Fruit fly (Drosophila melanogaster) whole organism, embryonic: ENCODE measurements around the gene CG17666.

Experiments
- Aef1 ChIP-seq: fragments of 200-800 bp; sonication (Bioruptor generic); IDR thresholded peaks from 3 replicates; pipeline ENCODE4 v1.3.6; 2022; ENCODE audit warnings: missing biosample characterization, missing genetic modification characterization
- CG10209 ChIP-seq: fragments of 200-800 bp; sonication (Bioruptor generic); optimal IDR thresholded peaks from 3 replicates; lab custom pipeline; 2017; ENCODE audit warnings: missing biosample characterization, mild to moderate bottlenecking, missing genetic modification characterization, missing genetic modification reagents
- CG11085 ChIP-seq: fragments of 200-800 bp; sonication (Bioruptor generic); IDR thresholded peaks from 2 replicates; pipeline ENCODE4 v1.3.6; 2022; ENCODE audit warnings: missing biosample characterization, missing genetic modification characterization
- CG12104 ChIP-seq: fragments of 200-800 bp; sonication (Bioruptor generic); optimal IDR thresholded peaks from 3 replicates; lab custom pipeline; 2016; ENCODE audit warnings: missing biosample characterization, missing genetic modification characterization
- CG1233 ChIP-seq: fragments of 200-800 bp; sonication (Bioruptor generic); optimal IDR thresholded peaks from 4 replicates; lab custom pipeline; 2018; ENCODE audit warnings: missing biosample characterization, mild to moderate bottlenecking, missing genetic modification characterization
- CG12391 ChIP-seq: fragments of 200-800 bp; sonication (Bioruptor generic); optimal IDR thresholded peaks from 3 replicates; lab custom pipeline; 2018; ENCODE audit warnings: missing biosample characterization, mild to moderate bottlenecking, missing genetic modification characterization, moderate library complexity
- CG12769 ChIP-seq: fragments of 200-800 bp; sonication (Bioruptor generic); optimal IDR thresholded peaks from 2 replicates; lab custom pipeline; 2019; ENCODE audit warnings: missing biosample characterization, mild to moderate bottlenecking, missing genetic modification characterization, moderate library complexity
- CG15269 ChIP-seq: fragments of 200-800 bp; sonication (Bioruptor generic); optimal IDR thresholded peaks from 2 replicates; lab custom pipeline; 2018; ENCODE audit warnings: missing biosample characterization, mild to moderate bottlenecking, missing genetic modification characterization, moderate library complexity
- CG1529 ChIP-seq: fragments of 200-800 bp; sonication (Bioruptor generic); optimal IDR thresholded peaks from 3 replicates; lab custom pipeline; 2018; ENCODE audit warnings: missing biosample characterization, missing genetic modification characterization
- CG15601 ChIP-seq: fragments of 200-800 bp; sonication (Bioruptor generic); optimal IDR thresholded peaks from 3 replicates; lab custom pipeline; 2019; ENCODE audit warnings: missing biosample characterization, mild to moderate bottlenecking, missing genetic modification characterization, moderate library complexity
- CG1602 ChIP-seq: fragments of 200-800 bp; sonication (Bioruptor generic); optimal IDR thresholded peaks from 3 replicates; lab custom pipeline; 2016; ENCODE audit warnings: missing biosample characterization, missing genetic modification characterization
- CG17186 ChIP-seq: fragments of 200-800 bp; sonication (Bioruptor generic); optimal IDR thresholded peaks from 3 replicates; lab custom pipeline; 2017; ENCODE audit warnings: missing biosample characterization, missing genetic modification reagents, missing genetic modification characterization
- CG17328 ChIP-seq: fragments of 200-800 bp; sonication (Bioruptor generic); IDR thresholded peaks from 2 replicates; pipeline ENCODE4 v1.3.6; 2022; ENCODE audit warnings: missing biosample characterization, missing genetic modification characterization
- CG17568 ChIP-seq: fragments of 200-800 bp; sonication (Bioruptor generic); optimal IDR thresholded peaks from 2 replicates; lab custom pipeline; 2018; ENCODE audit warnings: missing biosample characterization, mild to moderate bottlenecking, missing genetic modification characterization, moderate library complexity
- CG18476 ChIP-seq: fragments of 200-800 bp; sonication (Bioruptor generic); optimal IDR thresholded peaks from 2 replicates; lab custom pipeline; 2016; ENCODE audit warnings: missing biosample characterization, mild to moderate bottlenecking, missing genetic modification characterization
- CG2202 ChIP-seq: fragments of 200-800 bp; sonication (Bioruptor generic); optimal IDR thresholded peaks from 2 replicates; lab custom pipeline; 2018; ENCODE audit warnings: missing biosample characterization, mild to moderate bottlenecking, missing genetic modification characterization
- CG2875 ChIP-seq: fragments of 200-800 bp; sonication (Bioruptor generic); optimal IDR thresholded peaks from 2 replicates; lab custom pipeline; 2017; ENCODE audit warnings: missing biosample characterization, mild to moderate bottlenecking, missing genetic modification characterization, missing genetic modification reagents
- CG30020 ChIP-seq: fragments of 200-800 bp; optimal IDR thresholded peaks from 2 replicates; lab custom pipeline; 2019; ENCODE audit warnings: missing biosample characterization, mild to moderate bottlenecking, missing genetic modification characterization, moderate library complexity
- CG31224 ChIP-seq: fragments of 200-800 bp; sonication (Bioruptor generic); IDR thresholded peaks from 2 replicates; pipeline ENCODE4 v1.3.6; 2022; ENCODE audit warnings: missing biosample characterization, missing genetic modification characterization
- CG32767 ChIP-seq: fragments of 200-800 bp; sonication (Bioruptor generic); IDR thresholded peaks from 2 replicates; pipeline ENCODE4 v1.3.6; 2022; ENCODE audit warnings: missing biosample characterization, missing genetic modification characterization
- CG3407 ChIP-seq: fragments of 200-800 bp; sonication (Bioruptor generic); optimal IDR thresholded peaks from 2 replicates; lab custom pipeline; 2018; ENCODE audit warnings: missing biosample characterization, mild to moderate bottlenecking, missing genetic modification characterization
- CG7271 ChIP-seq: fragments of 200-800 bp; sonication (Bioruptor generic); optimal IDR thresholded peaks from 2 replicates; lab custom pipeline; 2018; ENCODE audit warnings: missing biosample characterization, mild to moderate bottlenecking, missing genetic modification characterization, moderate library complexity
- CG8290 ChIP-seq, 3 experiments: fragments of 200-800 bp; sonication (Bioruptor generic); optimal IDR thresholded peaks; 2 replicates each; lab custom pipeline; 2016 to 2019; ENCODE audit warnings: missing biosample characterization in 3 of 3, missing genetic modification characterization in 3 of 3, mild to moderate bottlenecking in 2 of 3, moderate library complexity in 1 of 3
- CkIIα-i1 ChIP-seq: fragments of 200-800 bp; sonication (Bioruptor generic); IDR thresholded peaks from 2 replicates; pipeline ENCODE4 v1.3.6; 2022; ENCODE audit warnings: missing biosample characterization, missing genetic modification characterization
- Dll ChIP-seq: fragments of 200-800 bp; sonication (Bioruptor generic); IDR thresholded peaks from 4 replicates; pipeline ENCODE4 v1.3.6; 2022; ENCODE audit warnings: missing biosample characterization, missing genetic modification characterization; ENCODE audit not compliant: partially characterized antibody
- Doc3 ChIP-seq: fragments of 200-800 bp; sonication (Bioruptor generic); IDR thresholded peaks from 3 replicates; pipeline ENCODE4 v1.3.6; 2022; ENCODE audit warnings: missing biosample characterization, missing genetic modification characterization; ENCODE audit not compliant: partially characterized antibody
- E2f2 ChIP-seq: fragments of 200-800 bp; sonication (Bioruptor generic); IDR thresholded peaks from 2 replicates; pipeline ENCODE4 v1.3.6; 2022; ENCODE audit warnings: missing biosample characterization, missing genetic modification characterization
- Med ChIP-seq: fragments of 200-800 bp; sonication (Bioruptor generic); peaks from one replicate; lab custom pipeline; 2016; ENCODE audit warnings: missing biosample characterization, missing genetic modification characterization, mild to moderate bottlenecking, inconsistent platforms, moderate library complexity
- Nf-YB ChIP-seq: fragments of 200-800 bp; sonication (Bioruptor generic); optimal IDR thresholded peaks from 3 replicates; lab custom pipeline; 2019; ENCODE audit warnings: missing biosample characterization, mild to moderate bottlenecking, missing genetic modification characterization, moderate library complexity
- Oaz ChIP-seq: fragments of 200-800 bp; sonication (Bioruptor generic); IDR thresholded peaks from 2 replicates; pipeline ENCODE4 v1.3.6; 2022; ENCODE audit warnings: missing biosample characterization, missing genetic modification characterization
- Oli ChIP-seq: fragments of 200-800 bp; sonication (Bioruptor generic); optimal IDR thresholded peaks from 2 replicates; lab custom pipeline; 2018; ENCODE audit warnings: missing biosample characterization, mild to moderate bottlenecking, missing genetic modification characterization, moderate library complexity
- PHDP ChIP-seq: fragments of 200-800 bp; sonication (Bioruptor generic); optimal IDR thresholded peaks from 3 replicates; lab custom pipeline; 2018; ENCODE audit warnings: missing biosample characterization, mild to moderate bottlenecking, missing genetic modification characterization, moderate library complexity
- Ptx1 ChIP-seq: fragments of 200-800 bp; sonication (Bioruptor generic); IDR thresholded peaks from 2 replicates; pipeline ENCODE4 v1.3.6; 2022; ENCODE audit warnings: missing biosample characterization, missing genetic modification characterization
- Scr ChIP-seq: fragments of 200-800 bp; sonication (Bioruptor generic); IDR thresholded peaks from 2 replicates; pipeline ENCODE4 v1.3.6; 2022; ENCODE audit warnings: missing biosample characterization, missing genetic modification characterization; ENCODE audit not compliant: partially characterized antibody
- Xrp1 ChIP-seq: fragments of 200-800 bp; sonication (Bioruptor generic); IDR thresholded peaks from 2 replicates; pipeline ENCODE4 v1.3.6; 2022; ENCODE audit warnings: missing biosample characterization, missing genetic modification characterization
- ac ChIP-seq: fragments of 200-800 bp; sonication (Bioruptor generic); optimal IDR thresholded peaks from 3 replicates; lab custom pipeline; 2017; ENCODE audit warnings: missing biosample characterization, mild to moderate bottlenecking, missing genetic modification characterization
- bab2 ChIP-seq: fragments of 200-800 bp; sonication (Bioruptor generic); optimal IDR thresholded peaks from 2 replicates; lab custom pipeline; 2016; ENCODE audit warnings: missing biosample characterization, missing genetic modification characterization
- cato ChIP-seq: fragments of 200-800 bp; sonication (Bioruptor generic); optimal IDR thresholded peaks from 2 replicates; lab custom pipeline; 2016; ENCODE audit warnings: missing biosample characterization, missing genetic modification characterization, borderline replicate concordance
- chinmo ChIP-seq: fragments of 200-800 bp; sonication (Bioruptor generic); IDR thresholded peaks from 4 replicates; pipeline ENCODE4 v1.3.6; 2022; ENCODE audit warnings: missing biosample characterization, missing genetic modification characterization; ENCODE audit not compliant: partially characterized antibody
- fd3F ChIP-seq: fragments of 200-800 bp; sonication (Bioruptor generic); optimal IDR thresholded peaks from 2 replicates; lab custom pipeline; 2018; ENCODE audit warnings: missing biosample characterization, mild to moderate bottlenecking, missing genetic modification characterization, moderate library complexity
- fru ChIP-seq: fragments of >200 bp; optimal IDR thresholded peaks from 2 replicates; lab custom pipeline; 2017
- gce ChIP-seq: fragments of 200-800 bp; sonication (Bioruptor generic); IDR thresholded peaks from 3 replicates; pipeline ENCODE4 v1.3.6; 2022; ENCODE audit warnings: missing biosample characterization, missing genetic modification characterization
- gcm2 ChIP-seq: fragments of 200-800 bp; sonication (Bioruptor generic); optimal IDR thresholded peaks from 2 replicates; lab custom pipeline; 2016; ENCODE audit warnings: missing biosample characterization, missing genetic modification characterization
- odd ChIP-seq: fragments of 200-800 bp; sonication (Bioruptor generic); optimal IDR thresholded peaks from 2 replicates; lab custom pipeline; 2017; ENCODE audit warnings: missing biosample characterization, mild to moderate bottlenecking, missing genetic modification characterization
- pho ChIP-seq: fragments of 200-800 bp; sonication (Bioruptor generic); optimal IDR thresholded peaks from 2 replicates; lab custom pipeline; 2016; ENCODE audit warnings: missing biosample characterization, missing genetic modification characterization
- psq ChIP-seq: fragments of 200-800 bp; sonication (Bioruptor generic); optimal IDR thresholded peaks from 2 replicates; lab custom pipeline; 2017; ENCODE audit warnings: missing biosample characterization, missing genetic modification characterization
- pum ChIP-seq: fragments of 200-800 bp; sonication (Bioruptor generic); optimal IDR thresholded peaks from 2 replicates; lab custom pipeline; 2016; ENCODE audit warnings: missing biosample characterization, missing genetic modification characterization
- pzg ChIP-seq: fragments of 200-800 bp; sonication (Bioruptor generic); optimal IDR thresholded peaks from 3 replicates; lab custom pipeline; 2018; ENCODE audit warnings: missing biosample characterization, mild to moderate bottlenecking, missing genetic modification characterization, moderate library complexity
- sd ChIP-seq: fragments of 200-800 bp; sonication (Bioruptor generic); optimal IDR thresholded peaks from 3 replicates; lab custom pipeline; 2018; ENCODE audit warnings: missing biosample characterization, mild to moderate bottlenecking, missing genetic modification characterization, moderate library complexity
- tin ChIP-seq: fragments of 200-800 bp; sonication (Bioruptor generic); optimal IDR thresholded peaks from 3 replicates; lab custom pipeline; 2016; ENCODE audit warnings: missing biosample characterization, missing genetic modification characterization
- vvl ChIP-seq: fragments of 200-800 bp; sonication (Bioruptor generic); IDR thresholded peaks from 2 replicates; pipeline ENCODE4 v1.3.6; 2022; ENCODE audit warnings: missing biosample characterization, missing genetic modification characterization

Gene CG17666

dm6 chr3L:12830416-12830815 lies 49.3 kb downstream of the CG17666 start:
- TF ChIP-seq sd (tag; lab: Kevin White, UChicago) (peak; percentile 72), vvl (GFP tag; lab: Robert Waterston, UW) (peak; percentile 52; the same call in 1 of the 2 replicates), gcm2 (GFP tag; lab: Kevin White, UChicago) (no peak), CkIIα-i1 (GFP tag; lab: Robert Waterston, UW) (no peak), Nf-YB (peak; percentile 1), cato (no peak), ac (GFP tag; lab: Kevin White, UChicago) (no peak), CG1602 (GFP tag; lab: Kevin White, UChicago) (no peak), CG3407 (GFP tag; lab: Kevin White, UChicago) (no peak), Scr (GFP tag; lab: Robert Waterston, UW) (no peak), bab2 (GFP tag; lab: Kevin White, UChicago) (peak; percentile 28), psq (no peak), CG17186 (GFP tag; lab: Kevin White, UChicago) (no peak), CG1529 (GFP tag; lab: Kevin White, UChicago) (peak; percentile 9), CG32767 (GFP tag; lab: Robert Waterston, UW) (no peak; the same call in 1 of the 2 replicates), chinmo (no peak), CG1233 (GFP tag; lab: Kevin White, UChicago) (peak; percentile 17), tin (GFP tag; lab: Kevin White, UChicago) (no peak), CG12391 (tag; lab: Kevin White, UChicago) (peak; percentile 4), odd (peak; percentile 18), Med (GFP tag; lab: Kevin White, UChicago) (peak; percentile 68), CG8290 (GFP tag; optimal IDR thresholded peaks at IDR 0.05; lab: Kevin White, UChicago) (no peak), CG8290 (tag; optimal IDR thresholded peaks at IDR 0.05; lab: Kevin White, UChicago) (peak in 1 of 2 experiments; percentile 45), fru (lab: Kevin White, UChicago) (no peak), pzg (GFP tag; lab: Kevin White, UChicago) (no peak), fd3F (GFP tag; lab: Kevin White, UChicago) (peak; percentile 4), CG31224 (no peak), CG7271 (no peak), CG12769 (peak; percentile 16), CG10209 (GFP tag; lab: Kevin White, UChicago) (peak; percentile 17), CG11085 (GFP tag; lab: Robert Waterston, UW) (no peak), Oaz (GFP tag; lab: Robert Waterston, UW) (no peak), PHDP (tag; lab: Kevin White, UChicago) (peak; percentile 48), CG17328 (GFP tag; lab: Robert Waterston, UW) (0 out of 2 replicates have a peak, but pooled peaks have one; percentile 16), CG15269 (tag; lab: Kevin White, UChicago) (peak; percentile 21), Ptx1 (GFP tag; lab: Robert Waterston, UW) (no peak), Doc3 (GFP tag; lab: Robert Waterston, UW) (no peak), CG30020 (tag; lab: Kevin White, UChicago) (no peak), Dll (GFP tag; lab: Robert Waterston, UW) (no peak), CG17568 (GFP tag; lab: Kevin White, UChicago) (peak; percentile 54), gce (no peak), CG2202 (tag; lab: Kevin White, UChicago) (peak; percentile 4), CG15601 (peak; percentile 26), pum (GFP tag; lab: Kevin White, UChicago) (no peak), pho (GFP tag; lab: Kevin White, UChicago) (no peak), CG18476 (GFP tag; lab: Kevin White, UChicago) (no peak), E2f2 (GFP tag; lab: Robert Waterston, UW) (no peak), CG12104 (GFP tag; lab: Kevin White, UChicago) (no peak), CG2875 (GFP tag; lab: Kevin White, UChicago) (peak; percentile 10), Oli (tag; lab: Kevin White, UChicago) (peak; percentile 2), Xrp1 (peak; percentile 51; the same call in 1 of the 2 replicates), Aef1 (GFP tag; lab: Robert Waterston, UW) (no peak)
